Fruit fly (Drosophila melanogaster): ENCODE data around the gene Hmgcl.

DNA sequence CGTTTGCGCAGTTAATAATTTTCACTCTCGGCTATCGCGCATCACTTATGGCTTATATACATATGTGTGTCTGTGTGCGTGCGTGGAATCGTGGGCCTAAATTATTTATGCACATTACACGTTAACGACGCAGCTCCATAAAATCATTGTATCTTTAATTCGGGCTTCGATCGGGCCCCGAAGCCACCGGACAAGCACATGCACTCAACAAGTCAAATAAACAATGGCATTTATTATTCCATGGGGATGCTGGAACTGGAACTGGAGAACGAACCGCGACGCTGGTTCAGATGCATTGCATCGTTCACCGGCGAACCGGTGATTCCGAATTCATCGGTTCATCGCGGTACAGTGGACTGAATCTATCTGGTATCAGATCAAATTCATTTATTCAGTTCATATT is 11.6 kb upstream of the Hmgcl start, which contains the start of gene ihog:
- TF ChIP-seq CrebB (tag; optimal IDR thresholded peaks at IDR 0.05) (peak; percentile 10), otp (GFP tag; IDR thresholded peaks at IDR 0.05) (no peak), en (GFP tag; optimal IDR thresholded peaks at IDR 0.05) (no peak), CkIIα-i1 (GFP tag; IDR thresholded peaks at IDR 0.05) (no peak), Bteb2 (GFP tag; optimal IDR thresholded peaks at IDR 0.05) (no peak), D19B (GFP tag; optimal IDR thresholded peaks at IDR 0.05) (no peak), pros (GFP tag; optimal IDR thresholded peaks at IDR 0.05) (no peak), MESR4 (GFP tag; optimal IDR thresholded peaks at IDR 0.05) (peak; percentile 78), Blimp-1 (GFP tag; optimal IDR thresholded peaks at IDR 0.05) (no peak), CG10959 (GFP tag; IDR thresholded peaks at IDR 0.05) (no peak)
